Worm (Caenorhabditis elegans) whole organism, L2 larva: ENCODE measurements around the gene H06I04.3.

Experiments used
- C34F6.9 ChIP-seq: fragments of 150-350 bp; optimal IDR thresholded peaks from 2 replicates; lab custom pipeline; 2014; ENCODE audit warnings: missing biosample characterization, missing genetic modification characterization
- R02D3.7 ChIP-seq: fragments of 150-350 bp; optimal IDR thresholded peaks from 2 replicates; lab custom pipeline; 2014; ENCODE audit warnings: missing biosample characterization, missing genetic modification characterization
- Y55F3AM.14 ChIP-seq: fragments of 200-800 bp; sonication (Bioruptor generic); optimal IDR thresholded peaks from 2 replicates; lab custom pipeline; 2018; ENCODE audit warnings: mild to moderate bottlenecking, missing genetic modification characterization, missing compliant biosample characterization
- ZK546.5 ChIP-seq: sonication (generic microtip); optimal IDR thresholded peaks from 2 replicates; lab custom pipeline; 2017; ENCODE audit warnings: missing biosample characterization, missing genetic modification characterization
- alr-1 ChIP-seq: fragments of 150-350 bp; optimal IDR thresholded peaks from 2 replicates; lab custom pipeline; 2014; ENCODE audit warnings: missing biosample characterization, missing genetic modification characterization
- aly-2 ChIP-seq: fragments of 150-350 bp; optimal IDR thresholded peaks from 2 replicates; lab custom pipeline; 2014; ENCODE audit warnings: missing biosample characterization, missing genetic modification characterization
- ama-1 ChIP-seq: fragments of 150-350 bp; optimal IDR thresholded peaks from 2 replicates; lab custom pipeline; 2018; ENCODE audit warnings: inconsistent platforms
- blmp-1 ChIP-seq: sonication (generic microtip); optimal IDR thresholded peaks from 2 replicates; lab custom pipeline; 2017; ENCODE audit warnings: missing genetic modification characterization, mild to moderate bottlenecking, missing compliant biosample characterization, antibody characterized with exemption, moderate library complexity; ENCODE audit not compliant: insufficient read depth
- ceh-16 ChIP-seq: fragments of 150-350 bp; optimal IDR thresholded peaks from 2 replicates; lab custom pipeline; 2014; ENCODE audit warnings: missing biosample characterization, missing genetic modification characterization
- crh-2 ChIP-seq: sonication (generic microtip); optimal IDR thresholded peaks from 2 replicates; lab custom pipeline; 2017; ENCODE audit warnings: missing biosample characterization, missing genetic modification characterization
- dmd-4 ChIP-seq: sonication (generic microtip); optimal IDR thresholded peaks from 2 replicates; lab custom pipeline; 2017; ENCODE audit warnings: missing biosample characterization, missing genetic modification characterization
- egl-27 ChIP-seq: sonication (generic microtip); optimal IDR thresholded peaks from 3 replicates; lab custom pipeline; 2017; ENCODE audit warnings: missing biosample characterization, missing genetic modification reagents, missing genetic modification characterization
- elt-1 ChIP-seq: fragments of 150-350 bp; optimal IDR thresholded peaks from 2 replicates; lab custom pipeline; 2014; ENCODE audit warnings: missing biosample characterization, missing genetic modification characterization
- fos-1 ChIP-seq: fragments of 150-350 bp; optimal IDR thresholded peaks from 2 replicates; lab custom pipeline; 2014; ENCODE audit warnings: missing biosample characterization, missing genetic modification characterization
- lin-11 ChIP-seq: fragments of 150-350 bp; sonication (generic microtip); optimal IDR thresholded peaks from 2 replicates; lab custom pipeline; 2014; ENCODE audit warnings: missing biosample characterization, missing genetic modification characterization, inconsistent platforms, mixed read lengths
- lin-13 ChIP-seq: fragments of 150-350 bp; optimal IDR thresholded peaks from 2 replicates; lab custom pipeline; 2014; ENCODE audit warnings: missing biosample characterization, missing genetic modification reagents, missing genetic modification characterization
- lin-39 ChIP-seq: fragments of 150-350 bp; optimal IDR thresholded peaks from 2 replicates; lab custom pipeline; 2014; ENCODE audit warnings: missing biosample characterization, missing genetic modification reagents, missing genetic modification characterization
- lsy-2 ChIP-seq, 2 experiments: fragments of 150-350 bp in 1 of 2; sonication (generic microtip) in 1 of 2; optimal IDR thresholded peaks; 2 replicates each; lab custom pipeline; 2014 to 2017; ENCODE audit warnings: missing biosample characterization in 2 of 2, missing genetic modification characterization in 2 of 2
- mab-5 ChIP-seq: fragments of 150-350 bp; optimal IDR thresholded peaks from 2 replicates; lab custom pipeline; 2014; ENCODE audit warnings: missing biosample characterization, missing genetic modification characterization
- nhr-10 ChIP-seq: sonication (generic microtip); optimal IDR thresholded peaks from 2 replicates; lab custom pipeline; 2017; ENCODE audit warnings: missing biosample characterization, missing genetic modification characterization
- nhr-11 ChIP-seq: fragments of 150-350 bp; optimal IDR thresholded peaks from 2 replicates; lab custom pipeline; 2014; ENCODE audit warnings: missing biosample characterization, missing genetic modification characterization
- nhr-237 ChIP-seq: fragments of 150-350 bp; optimal IDR thresholded peaks from 2 replicates; lab custom pipeline; 2014; ENCODE audit warnings: missing biosample characterization, missing genetic modification characterization
- nhr-77 ChIP-seq: fragments of 150-350 bp; optimal IDR thresholded peaks from 2 replicates; lab custom pipeline; 2014; ENCODE audit warnings: missing biosample characterization, missing genetic modification characterization
- peb-1 ChIP-seq: fragments of 150-350 bp; optimal IDR thresholded peaks from 2 replicates; lab custom pipeline; 2014; ENCODE audit warnings: missing biosample characterization, missing genetic modification characterization
- sem-4 ChIP-seq: fragments of 150-350 bp; optimal IDR thresholded peaks from 2 replicates; lab custom pipeline; 2014; ENCODE audit warnings: missing biosample characterization, missing genetic modification reagents, missing genetic modification characterization
- sma-3 ChIP-seq: sonication (generic microtip); optimal IDR thresholded peaks from 2 replicates; lab custom pipeline; 2016; ENCODE audit warnings: missing genetic modification reagents, missing genetic modification characterization, missing compliant biosample characterization
- sma-9 ChIP-seq, 2 experiments: fragments of 150-350 bp in 1 of 2; sonication (generic microtip) in 1 of 2; optimal IDR thresholded peaks; 2 replicates each; lab custom pipeline; 2014 to 2016; ENCODE audit warnings: missing genetic modification characterization in 2 of 2, mild to moderate bottlenecking in 1 of 2, missing biosample characterization in 1 of 2, missing compliant biosample characterization in 1 of 2, missing genetic modification reagents in 1 of 2, moderate library complexity in 1 of 2
- snpc-4 ChIP-seq: fragments of 150-350 bp; optimal IDR thresholded peaks from 2 replicates; lab custom pipeline; 2014; ENCODE audit warnings: missing biosample characterization, missing genetic modification characterization
- unc-39 ChIP-seq: fragments of 150-350 bp; optimal IDR thresholded peaks from 2 replicates; lab custom pipeline; 2014; ENCODE audit warnings: missing biosample characterization, missing genetic modification characterization
- unc-55 ChIP-seq: fragments of 150-350 bp; sonication (generic microtip); optimal IDR thresholded peaks from 3 replicates; lab custom pipeline; 2014; ENCODE audit warnings: missing biosample characterization, missing genetic modification reagents, missing genetic modification characterization
- ztf-1 ChIP-seq: fragments of 200-800 bp; sonication (Bioruptor generic); conservative IDR thresholded peaks from 2 replicates; pipeline ENCODE4 v1.3.6; 2022; ENCODE audit warnings: missing genetic modification characterization, missing compliant biosample characterization
- ztf-11 ChIP-seq: sonication (generic microtip); optimal IDR thresholded peaks from 2 replicates; lab custom pipeline; 2017; ENCODE audit warnings: missing biosample characterization, missing genetic modification characterization

The H06I04.3 gene

ce11 chrIII:3069101-3069500 lies 1.2 kb upstream of the H06I04.3 start:
- no peak for TF ChIP-seq ceh-16 (tag; lab: Kevin White, UChicago)
- no peak for TF ChIP-seq aly-2 (tag; lab: Kevin White, UChicago)
- TF ChIP-seq lin-11 (tag; lab: Kevin White, UChicago) = no peak
- TF ChIP-seq Y55F3AM.14 (GFP tag; lab: Kevin White, UChicago) = no peak
- no peak for TF ChIP-seq R02D3.7 (tag; lab: Kevin White, UChicago)
- TF ChIP-seq peb-1 (tag; lab: Kevin White, UChicago) = no peak
- no peak for TF ChIP-seq dmd-4 (tag; lab: Kevin White, UChicago)
- TF ChIP-seq ama-1 = no peak
- TF ChIP-seq lin-13 (GFP tag; lab: Kevin White, UChicago) = peak; percentile 6
- no peak for TF ChIP-seq C34F6.9
- TF ChIP-seq sma-3 (GFP tag; lab: Kevin White, UChicago) = no peak
- TF ChIP-seq fos-1 (tag; lab: Kevin White, UChicago) = no peak
- peak; percentile 34 for TF ChIP-seq ZK546.5 (tag; lab: Kevin White, UChicago)
- TF ChIP-seq, all 48 proteins: peak for 2

- TF ChIP-seq alr-1 (tag; lab: Kevin White, UChicago) (no peak), nhr-237 (tag; lab: Kevin White, UChicago) (no peak), ztf-11 (tag; lab: Kevin White, UChicago) (no peak), mab-5 (tag; lab: Kevin White, UChicago) (no peak), lin-13 (GFP tag; lab: Kevin White, UChicago) (no peak), ama-1 (no peak), sem-4 (tag; lab: Kevin White, UChicago) (no peak), nhr-77 (tag; lab: Kevin White, UChicago) (no peak), ztf-1 (GFP tag; lab: Robert Waterston, UW) (no peak), elt-1 (tag; lab: Kevin White, UChicago) (no peak), blmp-1 (tag; lab: Kevin White, UChicago) (no peak)
- TF ChIP-seq, all 48 proteins: peak for 0
Measured at ce11 chrIII:3086471-3086870, 16.1 kb downstream of the H06I04.3 start, which contains the start of gene sft-1. Gene sft-1 (plus strand): TSS chrIII:3086671.

- TF ChIP-seq fos-1 (tag; lab: Kevin White, UChicago) (no peak), blmp-1 (tag; lab: Kevin White, UChicago) (no peak), nhr-10 (no peak)
Measured at ce11 chrIII:3091572-3091971, 21.2 kb downstream of the H06I04.3 start, which contains the start of gene ccep-135. Gene ccep-135 (plus strand): TSS chrIII:3091872.

DNA sequence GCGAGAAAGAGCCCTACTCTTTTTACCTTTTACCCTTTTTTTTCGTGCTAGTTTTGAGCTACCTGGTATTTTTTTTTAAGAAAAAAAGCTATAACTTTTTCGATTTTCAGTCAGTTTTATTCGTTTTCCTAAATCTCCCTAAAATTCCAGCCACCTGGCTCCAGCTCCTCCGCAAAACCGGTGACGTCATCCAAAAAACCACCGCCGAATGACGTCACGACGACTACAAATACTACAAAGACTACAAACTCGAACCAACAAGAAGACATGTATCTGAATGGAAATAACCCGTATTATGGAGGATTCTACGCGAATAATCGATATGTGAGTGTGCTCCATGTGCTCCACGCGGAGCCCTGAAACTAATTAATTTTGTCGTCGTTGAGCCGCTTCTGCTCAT lies 24.4 kb downstream of the H06I04.3 start:
- no peak for TF ChIP-seq unc-39 (tag; lab: Kevin White, UChicago)
- no peak for TF ChIP-seq egl-27
- TF ChIP-seq snpc-4 (tag; lab: Kevin White, UChicago) = no peak
- TF ChIP-seq sma-3 (GFP tag; lab: Kevin White, UChicago) = no peak
- TF ChIP-seq lin-39 (tag; lab: Kevin White, UChicago) = no peak
- no peak for TF ChIP-seq sma-9 (GFP tag; optimal IDR thresholded peaks at IDR 0.05; lab: Kevin White, UChicago)
- TF ChIP-seq sma-9 (tag; optimal IDR thresholded peaks at IDR 0.05; lab: Kevin White, UChicago) = no peak
- no peak for TF ChIP-seq ztf-11 (tag; lab: Kevin White, UChicago)

- TF ChIP-seq nhr-11 (tag; lab: Kevin White, UChicago) = no peak
- TF ChIP-seq unc-55 (GFP tag; lab: Kevin White, UChicago) = peak; percentile 91
- peak; percentile 41 for TF ChIP-seq alr-1 (tag; lab: Kevin White, UChicago)
- no peak for TF ChIP-seq mab-5 (tag; lab: Kevin White, UChicago)
- TF ChIP-seq C34F6.9 = peak; percentile 65
- TF ChIP-seq crh-2 (tag; lab: Kevin White, UChicago) = peak; percentile 14
- no peak for TF ChIP-seq fos-1 (tag; lab: Kevin White, UChicago)
- peak in 1 of 2 experiments; percentile 53 for TF ChIP-seq lsy-2 (tag; optimal IDR thresholded peaks at IDR 0.05; lab: Kevin White, UChicago)
Measured at ce11 chrIII:3096091-3096490, 25.8 kb downstream of the H06I04.3 start.
